Worm (Caenorhabditis elegans) whole organism, L1 larva: Measurements from ENCODE around the gene frpr-14.

Experiments
- C04F5.9 ChIP-seq: sonication (generic microtip); optimal IDR thresholded peaks from 2 replicates; lab custom pipeline; 2016; ENCODE audit warnings: missing genetic modification characterization, missing compliant biosample characterization
- C16A3.4 ChIP-seq: fragments of 150-350 bp; optimal IDR thresholded peaks from 2 replicates; lab custom pipeline; 2014; ENCODE audit warnings: missing biosample characterization, missing genetic modification characterization
- C34B4.2 ChIP-seq: sonication (generic microtip); optimal IDR thresholded peaks from 2 replicates; lab custom pipeline; 2017; ENCODE audit warnings: mild to moderate bottlenecking, missing genetic modification characterization, missing compliant biosample characterization
- F16B12.6 ChIP-seq: fragments of 150-350 bp; optimal IDR thresholded peaks from 2 replicates; lab custom pipeline; 2014; ENCODE audit warnings: missing biosample characterization, missing genetic modification characterization
- Y116A8C.19 ChIP-seq: sonication (generic microtip); optimal IDR thresholded peaks from 2 replicates; lab custom pipeline; 2016; ENCODE audit warnings: missing compliant biosample characterization, missing genetic modification characterization, borderline replicate concordance
- blmp-1 ChIP-seq: fragments of 150-350 bp; optimal IDR thresholded peaks from 2 replicates; lab custom pipeline; 2014; ENCODE audit warnings: missing biosample characterization, missing genetic modification characterization
- ceh-88 ChIP-seq: fragments of 200-800 bp; sonication (Bioruptor generic); IDR thresholded peaks from 2 replicates; pipeline ENCODE4 v1.3.6; 2022; ENCODE audit warnings: missing genetic modification characterization, missing compliant biosample characterization
- ces-1 ChIP-seq: fragments of 150-350 bp; optimal IDR thresholded peaks from 2 replicates; lab custom pipeline; 2014; ENCODE audit warnings: missing biosample characterization, missing genetic modification reagents, missing genetic modification characterization
- egl-27 ChIP-seq, 2 experiments: fragments of 150-350 bp in 1 of 2; sonication (generic microtip); optimal IDR thresholded peaks; 3 replicates each; lab custom pipeline; 2017 to 2018; ENCODE audit warnings: missing biosample characterization in 2 of 2, missing genetic modification characterization in 2 of 2, missing genetic modification reagents in 2 of 2
- elt-2 ChIP-seq: sonication (generic microtip); optimal IDR thresholded peaks from 2 replicates; lab custom pipeline; 2016; ENCODE audit warnings: missing genetic modification characterization, mild to moderate bottlenecking, inconsistent platforms, missing compliant biosample characterization, missing genetic modification reagents
- elt-3 ChIP-seq, 6 experiments: fragments of 150-350 bp in 1 of 6; sonication (generic microtip); optimal IDR thresholded peaks; 2 replicates each; lab custom pipeline; 2017 to 2018; ENCODE audit warnings: missing biosample characterization in 6 of 6, missing genetic modification characterization in 6 of 6, inconsistent platforms in 1 of 6
- fkh-10 ChIP-seq: sonication (generic microtip); optimal IDR thresholded peaks from 2 replicates; lab custom pipeline; 2017; ENCODE audit warnings: missing biosample characterization, missing genetic modification reagents, missing genetic modification characterization
- fos-1 ChIP-seq: fragments of 150-350 bp; optimal IDR thresholded peaks from 2 replicates; lab custom pipeline; 2014; ENCODE audit warnings: missing biosample characterization, missing genetic modification characterization
- grh-1 ChIP-seq: fragments of 200-800 bp; sonication (Bioruptor generic); IDR thresholded peaks from 2 replicates; pipeline ENCODE4 v1.3.6; 2022; ENCODE audit warnings: missing genetic modification reagents, missing genetic modification characterization, missing compliant biosample characterization
- hlh-4 ChIP-seq: sonication (generic microtip); optimal IDR thresholded peaks from 2 replicates; lab custom pipeline; 2016; ENCODE audit warnings: mild to moderate bottlenecking, missing genetic modification characterization, missing compliant biosample characterization
- hpl-2 ChIP-seq: fragments of 150-350 bp; optimal IDR thresholded peaks from 2 replicates; lab custom pipeline; 2014; ENCODE audit warnings: missing biosample characterization, missing genetic modification reagents, missing genetic modification characterization
- irx-1 ChIP-seq: sonication (generic microtip); optimal IDR thresholded peaks from 2 replicates; lab custom pipeline; 2016; ENCODE audit warnings: missing genetic modification characterization, missing compliant biosample characterization
- isw-1 ChIP-seq: fragments of 200-800 bp; sonication (Bioruptor generic); IDR thresholded peaks from 2 replicates; pipeline ENCODE4 v1.3.6; 2022; ENCODE audit warnings: missing genetic modification characterization, missing compliant biosample characterization
- jun-1 ChIP-seq: fragments of 150-350 bp; optimal IDR thresholded peaks from 2 replicates; lab custom pipeline; 2014; ENCODE audit warnings: missing biosample characterization, missing genetic modification reagents, missing genetic modification characterization
- lin-39 ChIP-seq: fragments of 150-350 bp; optimal IDR thresholded peaks from 2 replicates; lab custom pipeline; 2014; ENCODE audit warnings: missing biosample characterization, missing genetic modification reagents, missing genetic modification characterization
- lsy-2 ChIP-seq, 2 experiments: fragments of 150-350 bp; optimal IDR thresholded peaks; 2 replicates each; lab custom pipeline; 2014; ENCODE audit warnings: missing biosample characterization in 2 of 2, missing genetic modification characterization in 2 of 2
- mab-9 ChIP-seq: fragments of 200-800 bp; sonication (Bioruptor generic); IDR thresholded peaks from 2 replicates; pipeline ENCODE4 v1.3.6; 2022; ENCODE audit warnings: missing genetic modification reagents, missing genetic modification characterization, missing compliant biosample characterization
- mdl-1 ChIP-seq, 2 experiments: fragments of 150-350 bp; optimal IDR thresholded peaks; 2 replicates each; lab custom pipeline; 2014 to 2017; ENCODE audit warnings: missing biosample characterization in 2 of 2, missing genetic modification characterization in 2 of 2, inconsistent platforms in 1 of 2
- nhr-11 ChIP-seq: fragments of 150-350 bp; optimal IDR thresholded peaks from 2 replicates; lab custom pipeline; 2014; ENCODE audit warnings: missing biosample characterization, missing genetic modification characterization
- nhr-237 ChIP-seq: fragments of 150-350 bp; optimal IDR thresholded peaks from 2 replicates; lab custom pipeline; 2014; ENCODE audit warnings: missing biosample characterization, missing genetic modification characterization
- nhr-47 ChIP-seq: sonication (generic microtip); optimal IDR thresholded peaks from 2 replicates; lab custom pipeline; 2016; ENCODE audit warnings: mild to moderate bottlenecking, missing genetic modification characterization, moderate library complexity, missing compliant biosample characterization
- nhr-71 ChIP-seq: sonication (generic microtip); optimal IDR thresholded peaks from 2 replicates; lab custom pipeline; 2016; ENCODE audit warnings: mild to moderate bottlenecking, missing genetic modification characterization, moderate library complexity, missing compliant biosample characterization
- nhr-76 ChIP-seq: sonication (generic microtip); optimal IDR thresholded peaks from 2 replicates; lab custom pipeline; 2017; ENCODE audit warnings: missing biosample characterization, missing genetic modification characterization
- nhr-90 ChIP-seq: sonication (generic microtip); optimal IDR thresholded peaks from 2 replicates; lab custom pipeline; 2016; ENCODE audit warnings: mild to moderate bottlenecking, missing genetic modification characterization, missing compliant biosample characterization; ENCODE audit not compliant: poor library complexity
- pax-3 ChIP-seq: fragments of 200-800 bp; sonication (Bioruptor generic); optimal IDR thresholded peaks from 2 replicates; lab custom pipeline; 2018; ENCODE audit warnings: mild to moderate bottlenecking, missing genetic modification characterization, moderate library complexity, missing compliant biosample characterization
- pqm-1 ChIP-seq: sonication (generic microtip); optimal IDR thresholded peaks from 3 replicates; lab custom pipeline; 2017; ENCODE audit warnings: missing biosample characterization, missing genetic modification characterization
- snpc-4 ChIP-seq: fragments of 150-350 bp; optimal IDR thresholded peaks from 2 replicates; lab custom pipeline; 2014; ENCODE audit warnings: missing biosample characterization, missing genetic modification characterization
- sox-4 ChIP-seq: sonication (generic microtip); optimal IDR thresholded peaks from 2 replicates; lab custom pipeline; 2016; ENCODE audit warnings: missing genetic modification characterization, missing compliant biosample characterization
- tbx-2 ChIP-seq: sonication (generic microtip); optimal IDR thresholded peaks from 2 replicates; lab custom pipeline; 2016; ENCODE audit warnings: missing genetic modification characterization, missing compliant biosample characterization
- tlp-1 ChIP-seq: fragments of 150-350 bp; optimal IDR thresholded peaks from 2 replicates; lab custom pipeline; 2014; ENCODE audit warnings: missing biosample characterization, missing genetic modification characterization
- unc-130 ChIP-seq: fragments of 150-350 bp; optimal IDR thresholded peaks from 2 replicates; lab custom pipeline; 2017; ENCODE audit warnings: missing biosample characterization, missing genetic modification characterization, inconsistent platforms
- unc-86 ChIP-seq: sonication (generic microtip); optimal IDR thresholded peaks from 2 replicates; lab custom pipeline; 2016; ENCODE audit warnings: missing genetic modification characterization, missing compliant biosample characterization
- vab-15 ChIP-seq: sonication (generic microtip); optimal IDR thresholded peaks from 2 replicates; lab custom pipeline; 2017; ENCODE audit warnings: missing genotype, mild to moderate bottlenecking, missing genetic modification characterization, missing compliant biosample characterization
- xbp-1 ChIP-seq: sonication (generic microtip); optimal IDR thresholded peaks from 2 replicates; lab custom pipeline; 2016; ENCODE audit warnings: missing genetic modification characterization, missing compliant biosample characterization
- zag-1 ChIP-seq: fragments of 150-350 bp; optimal IDR thresholded peaks from 2 replicates; lab custom pipeline; 2014; ENCODE audit warnings: missing biosample characterization, missing genetic modification characterization
- ztf-11 ChIP-seq, 2 experiments: sonication (generic microtip); optimal IDR thresholded peaks; 2 replicates each; lab custom pipeline; 2016 to 2017; ENCODE audit warnings: missing genetic modification characterization in 2 of 2, missing biosample characterization in 1 of 2, missing compliant biosample characterization in 1 of 2

The frpr-14 gene

ce11 chrII:674116-674515, 23.4 kb downstream of the frpr-14 start, which contains the start of gene Y39F10C.3:
Gene Y39F10C.3, plus strand, starts transcription at chrII:674416.
- no peak for TF ChIP-seq ceh-88
- TF ChIP-seq mab-9 = no peak
- TF ChIP-seq ztf-11 (tag; optimal IDR thresholded peaks at IDR 0.05; lab: Kevin White, UChicago) = no peak
- no peak for TF ChIP-seq sox-4 (tag; lab: Kevin White, UChicago)
- no peak for TF ChIP-seq egl-27 (tag; optimal IDR thresholded peaks at IDR 0.05; lab: Kevin White, UChicago)
- no peak for TF ChIP-seq nhr-237
- no peak for TF ChIP-seq irx-1 (tag; lab: Kevin White, UChicago)
- TF ChIP-seq jun-1 (tag; lab: Kevin White, UChicago) = no peak
- no peak for TF ChIP-seq lin-39
- TF ChIP-seq C04F5.9 (tag; lab: Kevin White, UChicago) = no peak
- TF ChIP-seq C16A3.4 (tag; lab: Kevin White, UChicago) = no peak
- TF ChIP-seq zag-1 (tag; lab: Kevin White, UChicago) = no peak
- no peak for TF ChIP-seq tbx-2 (tag; lab: Kevin White, UChicago)
- no peak for TF ChIP-seq ces-1 (GFP tag; lab: Kevin White, UChicago)
- no peak for TF ChIP-seq nhr-90 (tag; lab: Kevin White, UChicago)
- TF ChIP-seq nhr-47 (tag; lab: Kevin White, UChicago) = no peak

ce11 chrII:675303-675702, 24.5 kb downstream of the frpr-14 start, which contains the start of gene Y39F10C.1:
Gene Y39F10C.1, plus strand, starts transcription at chrII:675603.
- no peak for TF ChIP-seq unc-130 (tag; lab: Kevin White, UChicago)
- no peak for TF ChIP-seq lsy-2 (tag; optimal IDR thresholded peaks at IDR 0.05; lab: Kevin White, UChicago)
- no peak for TF ChIP-seq xbp-1 (tag; lab: Kevin White, UChicago)
- no peak for TF ChIP-seq blmp-1 (tag; lab: Kevin White, UChicago)
- TF ChIP-seq pax-3 (tag; lab: Kevin White, UChicago) = no peak
- no peak for TF ChIP-seq zag-1 (tag; lab: Kevin White, UChicago)
- TF ChIP-seq mab-9 = no peak
- TF ChIP-seq C16A3.4 (tag; lab: Kevin White, UChicago) = no peak
- TF ChIP-seq C34B4.2 = no peak
- TF ChIP-seq, all 84 proteins: peak for 0

ce11 chrII:675822-676221, 25.1 kb downstream of the frpr-14 start:
- TF ChIP-seq pqm-1 (tag; lab: Kevin White, UChicago) (no peak), Y116A8C.19 (no peak), elt-2 (tag; lab: Kevin White, UChicago) (no peak), mdl-1 (tag; optimal IDR thresholded peaks at IDR 0.05; lab: Kevin White, UChicago) (no peak), vab-15 (tag; lab: Kevin White, UChicago) (no peak), elt-3 (tag; optimal IDR thresholded peaks at IDR 0.05; lab: Kevin White, UChicago) (no peak), mab-9 (no peak), hpl-2 (GFP tag; lab: Kevin White, UChicago) (no peak), nhr-11 (tag; lab: Kevin White, UChicago) (no peak), fos-1 (tag; lab: Kevin White, UChicago) (no peak), nhr-76 (no peak), F16B12.6 (tag; lab: Kevin White, UChicago) (no peak), unc-86 (no peak), nhr-237 (no peak)

ce11 chrII:678581-678980, 27.8 kb downstream of the frpr-14 start, which contains the start of gene T02H6.9:
Gene T02H6.9, plus strand, starts transcription at chrII:678881.
- TF ChIP-seq nhr-71 (tag; lab: Kevin White, UChicago) (no peak), zag-1 (tag; lab: Kevin White, UChicago) (no peak)

ce11 chrII:680612-681011, 29.9 kb downstream of the frpr-14 start, which contains the start of the genes T02H6.10 and T02H6.8:
Gene T02H6.10, minus strand, starts transcription at chrII:680712.
Gene T02H6.8, plus strand, starts transcription at chrII:680832.
- TF ChIP-seq nhr-237 (no peak), nhr-11 (tag; lab: Kevin White, UChicago) (no peak), tlp-1 (no peak), grh-1 (no peak), lin-39 (no peak), snpc-4 (tag; lab: Kevin White, UChicago) (no peak), pax-3 (tag; lab: Kevin White, UChicago) (no peak), fos-1 (tag; lab: Kevin White, UChicago) (no peak), isw-1 (GFP tag; lab: Robert Waterston, UW) (no peak), hlh-4 (no peak), fkh-10 (GFP tag; lab: Kevin White, UChicago) (no peak)
- TF ChIP-seq, all 84 proteins: peak for 0
